Worm (Caenorhabditis elegans) whole organism, midembryonic: ENCODE measurements around the gene algn-7.

Experiments used
- klf-2 ChIP-seq: fragments of 200-800 bp; sonication (Bioruptor generic); conservative IDR thresholded peaks from 2 replicates; pipeline ENCODE4 v1.3.6; 2022; ENCODE audit warnings: missing genetic modification reagents, missing genetic modification characterization, missing compliant biosample characterization
- ztf-29 ChIP-seq: fragments of 200-800 bp; sonication (Bioruptor generic); IDR thresholded peaks from 2 replicates; pipeline ENCODE4 v1.3.6; 2022; ENCODE audit warnings: missing genetic modification reagents, missing genetic modification characterization, missing compliant biosample characterization

ce11 chrV:19907365-19907764 lies 26.8 kb downstream of the algn-7 start, which contains the start of gene fars-2:
- TF ChIP-seq klf-2 (GFP tag; lab: Robert Waterston, UW) (no peak), ztf-29 (no peak)
